Worm (Caenorhabditis elegans) whole organism, L2 larva: ENCODE measurements around the gene F39G3.5.

Source experiments
- ama-1 ChIP-seq: fragments of 150-350 bp; optimal IDR thresholded peaks from 2 replicates; lab custom pipeline; 2018; ENCODE audit warnings: inconsistent platforms
- elt-3 ChIP-seq: sonication (generic microtip); optimal IDR thresholded peaks from 2 replicates; lab custom pipeline; 2017; ENCODE audit warnings: missing biosample characterization, missing genetic modification characterization
- nhr-25 ChIP-seq: fragments of 150-350 bp; sonication (generic microtip); optimal IDR thresholded peaks from 3 replicates; lab custom pipeline; 2014; ENCODE audit warnings: missing biosample characterization, missing genetic modification characterization
- skn-1 ChIP-seq: sonication (generic microtip); optimal IDR thresholded peaks from 2 replicates; lab custom pipeline; 2017; ENCODE audit warnings: missing biosample characterization, missing genetic modification characterization
- unc-62 ChIP-seq: fragments of 150-350 bp; optimal IDR thresholded peaks from 2 replicates; lab custom pipeline; 2014; ENCODE audit warnings: missing biosample characterization, missing genetic modification reagents, missing genetic modification characterization
- zag-1 ChIP-seq: fragments of 150-350 bp; optimal IDR thresholded peaks from 2 replicates; lab custom pipeline; 2014; ENCODE audit warnings: missing biosample characterization, missing genetic modification characterization

ce11 chrV:4722314-4722713, at the start of gene F39G3.5:
- no peak for TF ChIP-seq ama-1
- no peak for TF ChIP-seq skn-1 (tag; lab: Kevin White, UChicago)
- TF ChIP-seq unc-62 (GFP tag; lab: Kevin White, UChicago): no peak
- no peak for TF ChIP-seq zag-1 (tag; lab: Kevin White, UChicago)
- no peak for TF ChIP-seq nhr-25 (tag; lab: Kevin White, UChicago)
- TF ChIP-seq elt-3 (tag; lab: Kevin White, UChicago): no peak
